Fruit fly (Drosophila melanogaster) whole organism, embryonic: ENCODE results near the gene pps.

Experiments used
- Adf1 ChIP-seq: fragments of 200-800 bp; sonication (Bioruptor generic); IDR thresholded peaks from 2 replicates; pipeline ENCODE4 v1.3.6; 2022; ENCODE audit warnings: missing biosample characterization, missing genetic modification characterization
- B-H1 ChIP-seq: fragments of 200-800 bp; sonication (Bioruptor generic); IDR thresholded peaks from 3 replicates; pipeline ENCODE4 v1.3.6; 2022; ENCODE audit warnings: missing biosample characterization, missing genetic modification characterization
- CG10959 ChIP-seq: fragments of 200-800 bp; sonication (Bioruptor generic); IDR thresholded peaks from 2 replicates; pipeline ENCODE4 v1.3.6; 2022; ENCODE audit warnings: missing biosample characterization, missing genetic modification characterization
- CG11696 ChIP-seq: fragments of 200-800 bp; sonication (Bioruptor generic); IDR thresholded peaks from 2 replicates; pipeline ENCODE4 v1.3.6; 2022; ENCODE audit warnings: missing biosample characterization, missing genetic modification characterization
- CG12391 ChIP-seq: fragments of 200-800 bp; sonication (Bioruptor generic); optimal IDR thresholded peaks from 3 replicates; lab custom pipeline; 2018; ENCODE audit warnings: missing biosample characterization, mild to moderate bottlenecking, missing genetic modification characterization, moderate library complexity
- CG17802 ChIP-seq: fragments of 200-800 bp; sonication (Bioruptor generic); optimal IDR thresholded peaks from 2 replicates; lab custom pipeline; 2018; ENCODE audit warnings: missing biosample characterization, mild to moderate bottlenecking, missing genetic modification characterization, moderate library complexity
- CG18476 ChIP-seq: fragments of 200-800 bp; sonication (Bioruptor generic); optimal IDR thresholded peaks from 2 replicates; lab custom pipeline; 2016; ENCODE audit warnings: missing biosample characterization, mild to moderate bottlenecking, missing genetic modification characterization
- CG18619 ChIP-seq: fragments of 200-800 bp; sonication (Bioruptor generic); optimal IDR thresholded peaks from 3 replicates; lab custom pipeline; 2017; ENCODE audit warnings: missing biosample characterization, mild to moderate bottlenecking, missing genetic modification characterization
- CG3163 ChIP-seq: fragments of 200-800 bp; sonication (Bioruptor generic); optimal IDR thresholded peaks from 3 replicates; lab custom pipeline; 2016; ENCODE audit warnings: missing biosample characterization, missing genetic modification characterization
- CG32767 ChIP-seq: fragments of 200-800 bp; sonication (Bioruptor generic); IDR thresholded peaks from 2 replicates; pipeline ENCODE4 v1.3.6; 2022; ENCODE audit warnings: missing biosample characterization, missing genetic modification characterization
- CG42726 ChIP-seq: fragments of 200-800 bp; sonication (Bioruptor generic); IDR thresholded peaks from 2 replicates; pipeline ENCODE4 v1.3.6; 2022; ENCODE audit warnings: missing biosample characterization, missing genetic modification characterization; ENCODE audit not compliant: partially characterized antibody
- CG6791 ChIP-seq: fragments of 200-800 bp; sonication (Bioruptor generic); IDR thresholded peaks from 3 replicates; pipeline ENCODE4 v1.3.6; 2022; ENCODE audit warnings: missing biosample characterization, missing genetic modification characterization; ENCODE audit not compliant: partially characterized antibody
- CG7357 ChIP-seq: fragments of 200-800 bp; sonication (Bioruptor generic); IDR thresholded peaks from 3 replicates; pipeline ENCODE4 v1.3.6; 2022; ENCODE audit warnings: missing biosample characterization, missing genetic modification characterization
- CG7963 ChIP-seq: fragments of 200-800 bp; sonication (Bioruptor generic); IDR thresholded peaks from 3 replicates; pipeline ENCODE4 v1.3.6; 2022; ENCODE audit warnings: missing biosample characterization, missing genetic modification characterization; ENCODE audit not compliant: partially characterized antibody
- CG8290 ChIP-seq, 3 experiments: fragments of 200-800 bp; sonication (Bioruptor generic); optimal IDR thresholded peaks; 2 replicates each; lab custom pipeline; 2016 to 2019; ENCODE audit warnings: missing biosample characterization in 3 of 3, missing genetic modification characterization in 3 of 3, mild to moderate bottlenecking in 2 of 3, moderate library complexity in 1 of 3
- CkIIα-i1 ChIP-seq: fragments of 200-800 bp; sonication (Bioruptor generic); IDR thresholded peaks from 2 replicates; pipeline ENCODE4 v1.3.6; 2022; ENCODE audit warnings: missing biosample characterization, missing genetic modification characterization
- Elba2 ChIP-seq: fragments of 200-800 bp; sonication (Bioruptor generic); optimal IDR thresholded peaks from 3 replicates; lab custom pipeline; 2016; ENCODE audit warnings: missing biosample characterization, missing genetic modification characterization
- Fer3 ChIP-seq: fragments of 200-800 bp; sonication (Bioruptor generic); optimal IDR thresholded peaks from 2 replicates; lab custom pipeline; 2018; ENCODE audit warnings: missing biosample characterization, mild to moderate bottlenecking, missing genetic modification characterization, moderate library complexity
- H15 ChIP-seq: fragments of 200-800 bp; sonication (Bioruptor generic); IDR thresholded peaks from 3 replicates; pipeline ENCODE4 v1.3.6; 2022; ENCODE audit warnings: missing biosample characterization, missing genetic modification characterization
- HLH4C ChIP-seq: fragments of 200-800 bp; sonication (Bioruptor generic); IDR thresholded peaks from 3 replicates; pipeline ENCODE4 v1.3.6; 2022; ENCODE audit warnings: missing biosample characterization, missing genetic modification characterization; ENCODE audit not compliant: partially characterized antibody
- HmgD ChIP-seq: fragments of 200-800 bp; sonication (Bioruptor generic); optimal IDR thresholded peaks from 3 replicates; lab custom pipeline; 2016; ENCODE audit warnings: missing biosample characterization, missing genetic modification characterization
- Lim3 ChIP-seq: fragments of 200-800 bp; sonication (Bioruptor generic); IDR thresholded peaks from 2 replicates; pipeline ENCODE4 v1.3.6; 2022; ENCODE audit warnings: missing biosample characterization, missing genetic modification characterization
- Max ChIP-seq: fragments of 200-800 bp; sonication (Bioruptor generic); optimal IDR thresholded peaks from 2 replicates; lab custom pipeline; 2016; ENCODE audit warnings: missing biosample characterization, mild to moderate bottlenecking, missing genetic modification characterization
- Nf-YA ChIP-seq: fragments of 200-800 bp; sonication (Bioruptor generic); IDR thresholded peaks from 2 replicates; pipeline ENCODE4 v1.3.6; 2022; ENCODE audit warnings: missing biosample characterization, missing genetic modification characterization
- Rx ChIP-seq: fragments of 200-800 bp; sonication (Bioruptor generic); IDR thresholded peaks from 2 replicates; pipeline ENCODE4 v1.3.6; 2022; ENCODE audit warnings: missing biosample characterization, missing genetic modification characterization
- Scr ChIP-seq: fragments of 200-800 bp; sonication (Bioruptor generic); IDR thresholded peaks from 2 replicates; pipeline ENCODE4 v1.3.6; 2022; ENCODE audit warnings: missing biosample characterization, missing genetic modification characterization; ENCODE audit not compliant: partially characterized antibody
- ato ChIP-seq: fragments of 200-800 bp; sonication (Bioruptor generic); IDR thresholded peaks from 2 replicates; pipeline ENCODE4 v1.3.6; 2022; ENCODE audit warnings: missing biosample characterization, missing genetic modification characterization; ENCODE audit not compliant: partially characterized antibody
- az2 ChIP-seq: fragments of 200-800 bp; sonication (Bioruptor generic); optimal IDR thresholded peaks from 3 replicates; lab custom pipeline; 2016; ENCODE audit warnings: missing biosample characterization, missing genetic modification characterization
- bigmax ChIP-seq: fragments of 200-800 bp; sonication (Bioruptor generic); optimal IDR thresholded peaks from 2 replicates; lab custom pipeline; 2018; ENCODE audit warnings: missing biosample characterization, mild to moderate bottlenecking, missing genetic modification characterization
- bsh ChIP-seq, 2 experiments: fragments of 200-800 bp; sonication (Bioruptor generic); optimal IDR thresholded peaks; 2 replicates each; lab custom pipeline; 2017 to 2018; ENCODE audit warnings: mild to moderate bottlenecking in 2 of 2, missing biosample characterization in 2 of 2, missing genetic modification characterization in 2 of 2, moderate library complexity in 1 of 2
- corto ChIP-seq: fragments of 200-800 bp; sonication (Bioruptor generic); optimal IDR thresholded peaks from 2 replicates; lab custom pipeline; 2016; ENCODE audit warnings: missing biosample characterization, mild to moderate bottlenecking, missing genetic modification characterization, moderate library complexity
- croc ChIP-seq: fragments of 200-800 bp; sonication (Bioruptor generic); conservative IDR thresholded peaks from 3 replicates; pipeline ENCODE4 v1.3.6; 2022; ENCODE audit warnings: missing biosample characterization, missing genetic modification characterization
- cwo ChIP-seq: fragments of 200-800 bp; sonication (Bioruptor generic); optimal IDR thresholded peaks from 3 replicates; lab custom pipeline; 2017; ENCODE audit warnings: missing biosample characterization, missing genetic modification characterization, mild to moderate bottlenecking, moderate library complexity, missing genetic modification reagents
- dati ChIP-seq: fragments of 200-800 bp; sonication (Bioruptor generic); IDR thresholded peaks from 2 replicates; pipeline ENCODE4 v1.3.6; 2022; ENCODE audit warnings: missing biosample characterization, missing genetic modification characterization
- ewg ChIP-seq: fragments of 200-800 bp; sonication (Bioruptor generic); optimal IDR thresholded peaks from 3 replicates; lab custom pipeline; 2017; ENCODE audit warnings: mild to moderate bottlenecking, missing biosample characterization, missing genetic modification reagents, missing genetic modification characterization
- fd64A ChIP-seq: fragments of 200-800 bp; sonication (Bioruptor generic); optimal IDR thresholded peaks from 3 replicates; lab custom pipeline; 2018; ENCODE audit warnings: missing biosample characterization, mild to moderate bottlenecking, missing genetic modification characterization
- fd96Cb ChIP-seq: fragments of 200-800 bp; sonication (Bioruptor generic); optimal IDR thresholded peaks from 2 replicates; lab custom pipeline; 2018; ENCODE audit warnings: missing biosample characterization, mild to moderate bottlenecking, missing genetic modification characterization, moderate library complexity
- insv ChIP-seq, 2 experiments: fragments of 200-800 bp; sonication (Bioruptor generic); optimal IDR thresholded peaks; 3 replicates each; lab custom pipeline; 2016 to 2018; ENCODE audit warnings: missing biosample characterization in 2 of 2, missing genetic modification characterization in 2 of 2
- kay ChIP-seq: fragments of 200-800 bp; sonication (Bioruptor generic); optimal IDR thresholded peaks from 2 replicates; lab custom pipeline; 2016; ENCODE audit warnings: missing biosample characterization, missing genetic modification characterization
- lbe ChIP-seq: fragments of 200-800 bp; sonication (Bioruptor generic); optimal IDR thresholded peaks from 2 replicates; lab custom pipeline; 2016; ENCODE audit warnings: missing biosample characterization, mild to moderate bottlenecking, missing genetic modification characterization
- row ChIP-seq: fragments of 200-800 bp; sonication (Bioruptor generic); IDR thresholded peaks from 3 replicates; pipeline ENCODE4 v1.3.6; 2022; ENCODE audit warnings: missing biosample characterization, missing genetic modification characterization
- sd ChIP-seq: fragments of 200-800 bp; sonication (Bioruptor generic); optimal IDR thresholded peaks from 3 replicates; lab custom pipeline; 2018; ENCODE audit warnings: missing biosample characterization, mild to moderate bottlenecking, missing genetic modification characterization, moderate library complexity
- slp2 ChIP-seq: fragments of 200-800 bp; sonication (Bioruptor generic); optimal IDR thresholded peaks from 2 replicates; lab custom pipeline; 2016; ENCODE audit warnings: missing biosample characterization, missing genetic modification characterization
- sob ChIP-seq: fragments of 200-800 bp; sonication (Bioruptor generic); IDR thresholded peaks from 2 replicates; pipeline ENCODE4 v1.3.6; 2022; ENCODE audit warnings: missing biosample characterization, missing genetic modification characterization
- trem ChIP-seq: fragments of 200-800 bp; optimal IDR thresholded peaks from 3 replicates; lab custom pipeline; 2019; ENCODE audit warnings: missing biosample characterization, mild to moderate bottlenecking, missing genetic modification characterization, moderate library complexity
- tx ChIP-seq: fragments of 200-800 bp; sonication (Bioruptor generic); optimal IDR thresholded peaks from 2 replicates; lab custom pipeline; 2016; ENCODE audit warnings: missing biosample characterization, missing genetic modification characterization
- usp ChIP-seq: fragments of >200 bp; optimal IDR thresholded peaks from 2 replicates; lab custom pipeline; 2017; ENCODE audit warnings: missing biosample characterization, missing genetic modification characterization
- vvl ChIP-seq: fragments of 200-800 bp; sonication (Bioruptor generic); IDR thresholded peaks from 2 replicates; pipeline ENCODE4 v1.3.6; 2022; ENCODE audit warnings: missing biosample characterization, missing genetic modification characterization
- wor ChIP-seq: fragments of 200-800 bp; sonication (Bioruptor generic); IDR thresholded peaks from 2 replicates; pipeline ENCODE4 v1.3.6; 2022; ENCODE audit warnings: missing biosample characterization, missing genetic modification characterization

pps gene

DNA sequence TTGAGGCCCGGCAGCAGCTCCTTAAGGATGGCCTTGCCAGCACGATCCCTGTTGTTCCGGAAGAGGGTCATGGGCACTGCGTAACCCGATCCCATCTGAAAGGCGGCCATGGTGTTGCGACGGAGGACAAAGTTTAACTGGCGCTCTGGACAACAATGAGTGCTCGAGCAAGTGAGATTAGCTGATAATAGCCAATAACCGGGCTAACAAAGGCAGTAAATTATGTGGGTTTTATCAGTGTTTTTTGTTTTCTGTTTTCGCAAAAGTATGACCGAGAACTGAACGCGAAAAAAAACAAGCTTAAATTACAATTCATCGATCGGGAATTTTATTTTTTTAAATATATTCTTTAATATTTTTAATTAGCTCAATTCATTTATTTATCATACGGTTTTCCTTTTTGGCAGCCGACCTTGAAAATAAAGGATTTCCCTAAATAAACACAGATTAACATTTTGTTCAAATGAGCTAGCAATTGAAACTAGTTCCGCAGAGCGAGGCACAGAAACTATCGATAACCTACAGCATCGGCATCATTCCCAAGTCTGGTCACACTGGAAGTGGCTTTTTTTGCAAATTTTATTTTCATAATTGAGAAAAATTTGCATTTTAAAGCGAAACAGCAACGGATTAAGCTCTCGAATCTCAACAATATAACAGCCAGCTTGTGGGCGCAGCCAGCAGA, at the start of gene pps, which contains the start of gene Dip-C (continued):
- TF ChIP-seq CG42726 (GFP tag; lab: Robert Waterston, UW) (peak; percentile 52; the same call in 1 of the 2 replicates), cwo (GFP tag; lab: Kevin White, UChicago) (no peak), ewg (GFP tag; lab: Kevin White, UChicago) (no peak), CG7357 (no peak), Fer3 (tag; lab: Kevin White, UChicago) (no peak), tx (no peak), bigmax (GFP tag; lab: Kevin White, UChicago) (no peak), az2 (no peak), CG32767 (no peak), HLH4C (peak; percentile 68; the same call in 2 of the 3 replicates), sd (tag; lab: Kevin White, UChicago) (no peak), Nf-YA (no peak), kay (GFP tag; lab: Kevin White, UChicago) (no peak), bsh (GFP tag; optimal IDR thresholded peaks at IDR 0.05; lab: Kevin White, UChicago) (no peak), Max (GFP tag; lab: Kevin White, UChicago) (no peak), usp (GFP tag; lab: Kevin White, UChicago) (no peak), ato (GFP tag; lab: Robert Waterston, UW) (peak; percentile 58; the same call in 1 of the 2 replicates), CG18619 (GFP tag; lab: Kevin White, UChicago) (no peak), croc (GFP tag; lab: Robert Waterston, UW) (no peak), HmgD (no peak), Lim3 (GFP tag; lab: Robert Waterston, UW) (no peak), CG7963 (GFP tag; lab: Robert Waterston, UW) (peak; percentile 39; the same call in 1 of the 3 replicates), CG3163 (GFP tag; lab: Kevin White, UChicago) (no peak), CkIIα-i1 (GFP tag; lab: Robert Waterston, UW) (no peak), slp2 (GFP tag; lab: Kevin White, UChicago) (no peak), CG8290 (GFP tag; optimal IDR thresholded peaks at IDR 0.05; lab: Kevin White, UChicago) (no peak), CG8290 (tag; optimal IDR thresholded peaks at IDR 0.05; lab: Kevin White, UChicago) (no peak), H15 (GFP tag; lab: Robert Waterston, UW) (no peak), Elba2 (GFP tag; lab: Kevin White, UChicago) (no peak), B-H1 (GFP tag; lab: Robert Waterston, UW) (no peak), fd64A (GFP tag; lab: Kevin White, UChicago) (no peak), row (GFP tag; lab: Robert Waterston, UW) (peak; percentile 73), Scr (GFP tag; lab: Robert Waterston, UW) (peak; percentile 76), corto (GFP tag; lab: Kevin White, UChicago) (no peak), trem (tag; lab: Kevin White, UChicago) (peak; percentile 57), lbe (GFP tag; lab: Kevin White, UChicago) (no peak), CG18476 (GFP tag; lab: Kevin White, UChicago) (no peak), CG11696 (GFP tag; lab: Robert Waterston, UW) (no peak), CG12391 (tag; lab: Kevin White, UChicago) (peak; percentile 52), fd96Cb (tag; lab: Kevin White, UChicago) (no peak), vvl (GFP tag; lab: Robert Waterston, UW) (no peak; the same call in 1 of the 2 replicates), dati (GFP tag; lab: Robert Waterston, UW) (no peak), insv (GFP tag; optimal IDR thresholded peaks at IDR 0.05; lab: Kevin White, UChicago) (peak in 1 of 2 experiments; percentile 22), CG6791 (GFP tag; lab: Robert Waterston, UW) (peak; percentile 81), CG10959 (GFP tag; lab: Robert Waterston, UW) (no peak), Rx (GFP tag; lab: Robert Waterston, UW) (no peak), sob (no peak), CG17802 (tag; lab: Kevin White, UChicago) (no peak), Adf1 (no peak), wor (GFP tag; lab: Robert Waterston, UW) (no peak)
